Worm (Caenorhabditis elegans): ENCODE results near the gene chpf-1.

DNA sequence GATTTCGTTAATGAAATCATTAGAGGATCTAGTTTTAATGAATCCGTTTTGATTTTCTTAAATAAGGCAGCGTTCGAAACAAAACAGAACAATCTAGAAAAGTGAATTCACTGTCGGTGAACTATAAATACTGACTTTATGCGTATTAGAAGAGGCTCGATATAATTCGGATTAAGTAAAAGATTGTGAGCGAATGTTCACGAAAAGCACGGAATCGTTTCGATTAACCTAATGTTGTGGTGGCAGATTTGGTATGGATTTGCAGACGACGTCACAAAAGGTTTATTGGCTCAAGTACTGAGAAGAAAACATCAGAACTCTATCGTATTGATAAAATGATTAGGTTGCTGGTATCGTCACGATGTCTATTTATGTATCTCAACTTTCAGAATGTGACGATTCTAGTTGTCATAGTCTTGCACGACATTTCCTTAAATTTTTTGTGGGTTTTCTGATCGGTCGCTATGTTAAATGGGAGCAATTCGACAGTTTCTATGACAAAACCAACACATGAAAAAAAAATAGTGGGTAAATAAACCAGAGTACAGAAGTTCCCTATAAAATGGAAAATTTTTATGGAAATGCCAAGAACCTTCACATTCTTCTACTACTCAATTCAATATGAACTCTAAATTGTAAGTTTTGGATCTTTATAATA is 26.1 kb upstream of the chpf-1 start, which contains the start of the genes pyt-1 and fipr-7:
- TF ChIP-seq him-1 (tag; optimal IDR thresholded peaks at IDR 0.05) = no peak
- no peak for TF ChIP-seq dao-5 (tag; optimal IDR thresholded peaks at IDR 0.05)
